Worm (Caenorhabditis elegans) whole organism, L3 larva: ENCODE data around the gene bmy-1.

Source experiments
- ZK546.5 ChIP-seq: sonication (generic microtip); optimal IDR thresholded peaks from 2 replicates; lab custom pipeline; 2017; ENCODE audit warnings: missing biosample characterization, missing genetic modification characterization
- elt-1 ChIP-seq: fragments of 150-350 bp; optimal IDR thresholded peaks from 2 replicates; lab custom pipeline; 2014; ENCODE audit warnings: missing biosample characterization, missing genetic modification characterization
- elt-2 ChIP-seq: sonication (generic microtip); optimal IDR thresholded peaks from 2 replicates; lab custom pipeline; 2016; ENCODE audit warnings: missing genetic modification reagents, mild to moderate bottlenecking, missing genetic modification characterization, missing compliant biosample characterization
- fkh-10 ChIP-seq: sonication (generic microtip); optimal IDR thresholded peaks from 2 replicates; lab custom pipeline; 2017; ENCODE audit warnings: missing biosample characterization, missing genetic modification reagents, missing genetic modification characterization
- fos-1 ChIP-seq: fragments of 150-350 bp; optimal IDR thresholded peaks from 2 replicates; lab custom pipeline; 2014; ENCODE audit warnings: missing biosample characterization, missing genetic modification characterization
- jun-1 ChIP-seq: fragments of 150-350 bp; optimal IDR thresholded peaks from 2 replicates; lab custom pipeline; 2014; ENCODE audit warnings: missing biosample characterization, missing genetic modification reagents, missing genetic modification characterization
- lin-39 ChIP-seq: fragments of 150-350 bp; optimal IDR thresholded peaks from 2 replicates; lab custom pipeline; 2018; ENCODE audit warnings: missing biosample characterization, missing genetic modification reagents, missing genetic modification characterization
- mml-1 ChIP-seq: fragments of 150-350 bp; sonication (generic microtip); optimal IDR thresholded peaks from 3 replicates; lab custom pipeline; 2014; ENCODE audit warnings: missing biosample characterization, missing genetic modification characterization
- nfya-1 ChIP-seq: sonication (generic microtip); optimal IDR thresholded peaks from 2 replicates; lab custom pipeline; 2017; ENCODE audit warnings: missing genetic modification characterization, mild to moderate bottlenecking, missing compliant biosample characterization, antibody characterized with exemption, moderate library complexity; ENCODE audit not compliant: insufficient read depth
- nhr-11 ChIP-seq: fragments of 150-350 bp; optimal IDR thresholded peaks from 2 replicates; lab custom pipeline; 2014; ENCODE audit warnings: missing biosample characterization, missing genetic modification characterization
- nhr-23 ChIP-seq: fragments of 150-350 bp; optimal IDR thresholded peaks from 2 replicates; lab custom pipeline; 2014; ENCODE audit warnings: missing biosample characterization, missing genetic modification reagents, missing genetic modification characterization
- nhr-28 ChIP-seq: fragments of 150-350 bp; optimal IDR thresholded peaks from 2 replicates; lab custom pipeline; 2014; ENCODE audit warnings: missing biosample characterization, missing genetic modification characterization
- nhr-67 ChIP-seq: fragments of 150-350 bp; optimal IDR thresholded peaks from 2 replicates; lab custom pipeline; 2014; ENCODE audit warnings: missing biosample characterization, missing genetic modification characterization
- pha-4 ChIP-seq: fragments of 150-350 bp; optimal IDR thresholded peaks from 2 replicates; lab custom pipeline; 2014; ENCODE audit warnings: missing biosample characterization, missing genetic modification reagents, missing genetic modification characterization
- sea-2 ChIP-seq: fragments of 150-350 bp; sonication (generic microtip); optimal IDR thresholded peaks from 4 replicates; lab custom pipeline; 2014; ENCODE audit warnings: missing biosample characterization, missing genetic modification reagents, missing genetic modification characterization
- skn-1 ChIP-seq: fragments of 150-350 bp; optimal IDR thresholded peaks from 2 replicates; lab custom pipeline; 2014; ENCODE audit warnings: missing biosample characterization, missing genetic modification characterization
- tbx-2 ChIP-seq: sonication (generic microtip); optimal IDR thresholded peaks from 2 replicates; lab custom pipeline; 2016; ENCODE audit warnings: mild to moderate bottlenecking, missing genetic modification characterization, missing compliant biosample characterization
- unc-39 ChIP-seq: sonication (generic microtip); optimal IDR thresholded peaks from 4 replicates; lab custom pipeline; 2017; ENCODE audit warnings: missing biosample characterization, missing genetic modification characterization
- ztf-11 ChIP-seq: fragments of 150-350 bp; optimal IDR thresholded peaks from 2 replicates; lab custom pipeline; 2014; ENCODE audit warnings: missing biosample characterization, missing genetic modification characterization
- ztf-4 ChIP-seq: fragments of 150-350 bp; optimal IDR thresholded peaks from 2 replicates; lab custom pipeline; 2014; ENCODE audit warnings: missing biosample characterization, missing genetic modification characterization

bmy-1 gene

DNA sequence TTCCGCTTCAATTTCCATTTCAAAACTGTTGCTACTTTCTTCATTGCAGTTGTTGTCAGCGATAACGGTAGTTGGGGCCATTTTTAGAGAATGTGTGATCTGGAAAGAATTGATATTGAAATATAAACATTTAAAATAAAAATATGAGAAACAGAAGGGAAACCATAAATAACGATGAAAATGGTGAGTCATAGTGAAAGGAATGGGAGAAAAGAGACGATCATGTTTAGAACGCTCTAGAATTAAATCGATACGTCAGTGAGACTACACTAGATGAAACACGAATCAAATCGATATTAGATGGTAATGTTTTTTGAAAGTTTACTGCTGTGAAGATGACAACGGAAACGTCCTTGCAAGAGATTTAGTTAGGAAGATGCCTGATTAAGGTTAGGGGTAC lies 50.4 kb downstream of the bmy-1 start, which contains the start of the genes EEED8.12 and EEED8.4:
TSS of gene EEED8.12 (minus strand) at position 101 of the 400 bp plus-strand sequence.
TSS of gene EEED8.4 (plus strand) at position 396 of the 400 bp plus-strand sequence.
- TF ChIP-seq nhr-11 (tag; lab: Kevin White, UChicago) = no peak
- no peak for TF ChIP-seq pha-4
- no peak for TF ChIP-seq nhr-23 (tag; lab: Kevin White, UChicago)
- no peak for TF ChIP-seq ztf-4
- no peak for TF ChIP-seq tbx-2
- no peak for TF ChIP-seq nhr-28 (tag; lab: Kevin White, UChicago)
- TF ChIP-seq mml-1 (tag; lab: Kevin White, UChicago) = no peak
- TF ChIP-seq elt-1 (tag; lab: Kevin White, UChicago) = no peak
- TF ChIP-seq skn-1 (tag; lab: Kevin White, UChicago) = no peak
- TF ChIP-seq sea-2 (GFP tag; lab: Kevin White, UChicago) = no peak
- no peak for TF ChIP-seq fkh-10
- no peak for TF ChIP-seq ztf-11
- no peak for TF ChIP-seq fos-1 (tag; lab: Kevin White, UChicago)
- no peak for TF ChIP-seq nfya-1
- TF ChIP-seq unc-39 = no peak
- no peak for TF ChIP-seq jun-1
- TF ChIP-seq lin-39 (tag; lab: Kevin White, UChicago) = no peak
- TF ChIP-seq elt-2 (tag; lab: Kevin White, UChicago) = no peak
- no peak for TF ChIP-seq ZK546.5 (tag; lab: Kevin White, UChicago)
- TF ChIP-seq nhr-67 = no peak
